Fruit fly (Drosophila melanogaster) whole organism, embryonic: Measurements from ENCODE around the gene CG13074.

ENCODE experiments used
- Abd-B ChIP-seq: fragments of 200-800 bp; sonication (Bioruptor generic); optimal IDR thresholded peaks from 2 replicates; lab custom pipeline; 2018; ENCODE audit warnings: missing biosample characterization, mild to moderate bottlenecking, missing genetic modification characterization, moderate library complexity
- Awh ChIP-seq: fragments of 200-800 bp; sonication (Bioruptor generic); IDR thresholded peaks from 2 replicates; pipeline ENCODE4, ENCODE4 v1.3.6; 2022; ENCODE audit warnings: missing biosample characterization, missing genetic modification characterization
- CG10147 ChIP-seq: fragments of 200-800 bp; sonication (Bioruptor generic); optimal IDR thresholded peaks from 2 replicates; lab custom pipeline; 2019; ENCODE audit warnings: missing biosample characterization, mild to moderate bottlenecking, missing genetic modification characterization, moderate library complexity
- CG10979 ChIP-seq: fragments of 200-800 bp; sonication (Bioruptor generic); optimal IDR thresholded peaks from 2 replicates; lab custom pipeline; 2018; ENCODE audit warnings: missing biosample characterization, mild to moderate bottlenecking, missing genetic modification characterization, moderate library complexity
- CG11456 ChIP-seq: fragments of 200-800 bp; sonication (Bioruptor generic); IDR thresholded peaks from 3 replicates; pipeline ENCODE4 v1.3.6; 2022; ENCODE audit warnings: missing biosample characterization, missing genetic modification characterization
- CG13287 ChIP-seq: fragments of 200-800 bp; sonication (Bioruptor generic); IDR thresholded peaks from 2 replicates; pipeline ENCODE4 v1.3.6; 2022; ENCODE audit warnings: missing biosample characterization, missing genetic modification characterization; ENCODE audit not compliant: partially characterized antibody
- CG14965 ChIP-seq: fragments of 200-800 bp; sonication (Bioruptor generic); optimal IDR thresholded peaks from 2 replicates; lab custom pipeline; 2016; ENCODE audit warnings: missing biosample characterization, missing genetic modification characterization, borderline replicate concordance
- CG16813 ChIP-seq: fragments of 200-800 bp; sonication (Bioruptor generic); IDR thresholded peaks from 3 replicates; pipeline ENCODE4 v1.3.6; 2022; ENCODE audit warnings: missing biosample characterization, missing genetic modification characterization; ENCODE audit not compliant: partially characterized antibody
- CG17385 ChIP-seq: fragments of 200-800 bp; sonication (Bioruptor generic); optimal IDR thresholded peaks from 3 replicates; lab custom pipeline; 2018; ENCODE audit warnings: missing biosample characterization, mild to moderate bottlenecking, missing genetic modification characterization
- CG17802 ChIP-seq: fragments of 200-800 bp; sonication (Bioruptor generic); optimal IDR thresholded peaks from 2 replicates; lab custom pipeline; 2018; ENCODE audit warnings: missing biosample characterization, mild to moderate bottlenecking, missing genetic modification characterization, moderate library complexity
- CG18599 ChIP-seq: fragments of 200-800 bp; sonication (Bioruptor generic); optimal IDR thresholded peaks from 3 replicates; lab custom pipeline; 2017; ENCODE audit warnings: missing biosample characterization, missing genetic modification characterization, mild to moderate bottlenecking, moderate library complexity, missing genetic modification reagents
- CG31388 ChIP-seq: fragments of 200-800 bp; sonication (Bioruptor generic); optimal IDR thresholded peaks from 2 replicates; lab custom pipeline; 2016; ENCODE audit warnings: missing biosample characterization, missing genetic modification characterization
- CG31441 ChIP-seq: fragments of 200-800 bp; sonication (Bioruptor generic); IDR thresholded peaks from 2 replicates; pipeline ENCODE4 v1.3.6; 2022; ENCODE audit warnings: missing biosample characterization, missing genetic modification characterization
- CG34224 ChIP-seq: fragments of 200-800 bp; sonication (Bioruptor generic); IDR thresholded peaks from 3 replicates; pipeline ENCODE4 v1.3.6; 2022; ENCODE audit warnings: missing biosample characterization, missing genetic modification characterization; ENCODE audit not compliant: partially characterized antibody
- CG42726 ChIP-seq: fragments of 200-800 bp; sonication (Bioruptor generic); IDR thresholded peaks from 2 replicates; pipeline ENCODE4 v1.3.6; 2022; ENCODE audit warnings: missing biosample characterization, missing genetic modification characterization; ENCODE audit not compliant: partially characterized antibody
- CG6791 ChIP-seq: fragments of 200-800 bp; sonication (Bioruptor generic); IDR thresholded peaks from 3 replicates; pipeline ENCODE4 v1.3.6; 2022; ENCODE audit warnings: missing biosample characterization, missing genetic modification characterization; ENCODE audit not compliant: partially characterized antibody
- CG7745 ChIP-seq: fragments of 200-800 bp; sonication (Bioruptor generic); optimal IDR thresholded peaks from 2 replicates; lab custom pipeline; 2018; ENCODE audit warnings: missing biosample characterization, mild to moderate bottlenecking, missing genetic modification characterization, moderate library complexity
- CG8388 ChIP-seq: fragments of 200-800 bp; sonication (Bioruptor generic); optimal IDR thresholded peaks from 2 replicates; lab custom pipeline; 2019; ENCODE audit warnings: missing biosample characterization, mild to moderate bottlenecking, missing genetic modification characterization, moderate library complexity
- CG8765 ChIP-seq: fragments of 200-800 bp; sonication (Bioruptor generic); IDR thresholded peaks from 2 replicates; pipeline ENCODE4 v1.3.6; 2022; ENCODE audit warnings: missing biosample characterization, missing genetic modification characterization
- CG8924 ChIP-seq: fragments of 200-800 bp; optimal IDR thresholded peaks from 3 replicates; lab custom pipeline; 2019; ENCODE audit warnings: missing biosample characterization, mild to moderate bottlenecking, missing genetic modification characterization, moderate library complexity
- CG9437 ChIP-seq: fragments of 200-800 bp; sonication (Bioruptor generic); optimal IDR thresholded peaks from 2 replicates; lab custom pipeline; 2018; ENCODE audit warnings: missing biosample characterization, mild to moderate bottlenecking, missing genetic modification characterization
- Dip2 ChIP-seq: fragments of 200-800 bp; sonication (Bioruptor generic); IDR thresholded peaks from 2 replicates; pipeline ENCODE4 v1.3.6; 2022; ENCODE audit warnings: missing biosample characterization, missing genetic modification characterization
- Dll ChIP-seq: fragments of 200-800 bp; sonication (Bioruptor generic); IDR thresholded peaks from 4 replicates; pipeline ENCODE4 v1.3.6; 2022; ENCODE audit warnings: missing biosample characterization, missing genetic modification characterization; ENCODE audit not compliant: partially characterized antibody
- E2f2 ChIP-seq: fragments of 200-800 bp; sonication (Bioruptor generic); IDR thresholded peaks from 2 replicates; pipeline ENCODE4 v1.3.6; 2022; ENCODE audit warnings: missing biosample characterization, missing genetic modification characterization
- MBD-R2 ChIP-seq: fragments of 200-800 bp; sonication (Bioruptor generic); IDR thresholded peaks from 2 replicates; pipeline ENCODE4 v1.3.6; 2022; ENCODE audit warnings: missing biosample characterization, missing genetic modification characterization
- MESR4 ChIP-seq: fragments of 200-800 bp; sonication (Bioruptor generic); optimal IDR thresholded peaks from 2 replicates; lab custom pipeline; 2018; ENCODE audit warnings: missing biosample characterization, mild to moderate bottlenecking, missing genetic modification characterization, moderate library complexity
- Mrtf ChIP-seq: fragments of 200-800 bp; sonication (Bioruptor generic); IDR thresholded peaks from 3 replicates; pipeline ENCODE4 v1.3.6; 2022; ENCODE audit warnings: missing biosample characterization, missing genetic modification characterization
- Nf-YB ChIP-seq: fragments of 200-800 bp; sonication (Bioruptor generic); optimal IDR thresholded peaks from 3 replicates; lab custom pipeline; 2019; ENCODE audit warnings: missing biosample characterization, mild to moderate bottlenecking, missing genetic modification characterization, moderate library complexity
- Poxn ChIP-seq: fragments of 200-800 bp; sonication (Bioruptor generic); IDR thresholded peaks from 2 replicates; pipeline ENCODE4 v1.3.6; 2022; ENCODE audit warnings: missing biosample characterization, missing genetic modification characterization
- Vsx1 ChIP-seq: fragments of 200-800 bp; sonication (Bioruptor generic); optimal IDR thresholded peaks from 2 replicates; lab custom pipeline; 2017; ENCODE audit warnings: missing biosample characterization, mild to moderate bottlenecking, missing genetic modification characterization, missing genetic modification reagents
- caup ChIP-seq: fragments of 200-800 bp; sonication (Bioruptor generic); optimal IDR thresholded peaks from 3 replicates; lab custom pipeline; 2017; ENCODE audit warnings: missing biosample characterization, mild to moderate bottlenecking, missing genetic modification characterization, moderate library complexity; ENCODE audit not compliant: severe bottlenecking
- da ChIP-seq: fragments of 200-800 bp; sonication (Bioruptor generic); optimal IDR thresholded peaks from 2 replicates; lab custom pipeline; 2016; ENCODE audit warnings: missing biosample characterization, missing genetic modification characterization
- grau ChIP-seq: fragments of 200-800 bp; optimal IDR thresholded peaks from 3 replicates; lab custom pipeline; 2019; ENCODE audit warnings: missing biosample characterization, mild to moderate bottlenecking, missing genetic modification characterization, moderate library complexity
- ind ChIP-seq: fragments of 200-800 bp; sonication (Bioruptor generic); optimal IDR thresholded peaks from 3 replicates; lab custom pipeline; 2016; ENCODE audit warnings: missing biosample characterization, missing genetic modification characterization
- klu ChIP-seq: fragments of 200-800 bp; sonication (Bioruptor generic); IDR thresholded peaks from 2 replicates; pipeline ENCODE4 v1.3.6; 2022; ENCODE audit warnings: missing biosample characterization, missing genetic modification characterization
- org-1 ChIP-seq: fragments of 200-800 bp; sonication (Bioruptor generic); optimal IDR thresholded peaks from 2 replicates; lab custom pipeline; 2017; ENCODE audit warnings: missing biosample characterization, missing genetic modification characterization
- otp ChIP-seq: fragments of 200-800 bp; sonication (Bioruptor generic); IDR thresholded peaks from 3 replicates; pipeline ENCODE4, ENCODE4 v1.3.6; 2022; ENCODE audit warnings: missing biosample characterization, missing genetic modification characterization
- pb ChIP-seq: fragments of 200-800 bp; sonication (Bioruptor generic); optimal IDR thresholded peaks from 3 replicates; lab custom pipeline; 2016; ENCODE audit warnings: missing biosample characterization, missing genetic modification characterization
- pros ChIP-seq: fragments of 200-800 bp; sonication (Bioruptor generic); optimal IDR thresholded peaks from 3 replicates; lab custom pipeline; 2019; ENCODE audit warnings: missing biosample characterization, mild to moderate bottlenecking, missing genetic modification characterization, moderate library complexity
- pum ChIP-seq: fragments of 200-800 bp; sonication (Bioruptor generic); optimal IDR thresholded peaks from 2 replicates; lab custom pipeline; 2016; ENCODE audit warnings: missing biosample characterization, missing genetic modification characterization
- pzg ChIP-seq: fragments of 200-800 bp; sonication (Bioruptor generic); optimal IDR thresholded peaks from 3 replicates; lab custom pipeline; 2018; ENCODE audit warnings: missing biosample characterization, mild to moderate bottlenecking, missing genetic modification characterization, moderate library complexity
- sc ChIP-seq, 3 experiments: fragments of >200 bp in 2 of 3; fragments of 200-800 bp in 1 of 3; sonication (Bioruptor generic) in 1 of 3; optimal IDR thresholded peaks; 2 replicates in 2 of 3; 3 replicates in 1 of 3; lab custom pipeline; 2017; ENCODE audit warnings: mild to moderate bottlenecking in 1 of 3, missing biosample characterization in 1 of 3, missing genetic modification characterization in 1 of 3, missing genetic modification reagents in 1 of 3
- sna ChIP-seq: fragments of 200-800 bp; sonication (Bioruptor generic); IDR thresholded peaks from 2 replicates; pipeline ENCODE4 v1.3.6; 2022; ENCODE audit warnings: missing biosample characterization, missing genetic modification characterization; ENCODE audit not compliant: partially characterized antibody
- so ChIP-seq: fragments of 200-800 bp; sonication (Bioruptor generic); IDR thresholded peaks from 3 replicates; pipeline ENCODE4 v1.3.6; 2022; ENCODE audit warnings: missing biosample characterization, missing genetic modification characterization
- sug ChIP-seq: fragments of 200-800 bp; optimal IDR thresholded peaks from 2 replicates; lab custom pipeline; 2019; ENCODE audit warnings: missing biosample characterization, mild to moderate bottlenecking, missing genetic modification characterization, moderate library complexity

Gene CG13074

dm6 chr3L:16100059-16100458 lies 2.8 kb upstream of the CG13074 start, which contains the start of gene IleRS-m (continued):
- no peak for TF ChIP-seq pum (GFP tag; lab: Kevin White, UChicago)
- TF ChIP-seq CG16813 (GFP tag; lab: Robert Waterston, UW) = no peak
- TF ChIP-seq Nf-YB (GFP tag; lab: Kevin White, UChicago) = no peak
- no peak for TF ChIP-seq sna (GFP tag; lab: Robert Waterston, UW)
- TF ChIP-seq CG18599 = no peak
- TF ChIP-seq Poxn (GFP tag; lab: Robert Waterston, UW) = no peak
- TF ChIP-seq CG14965 = no peak
- TF ChIP-seq CG42726 = no peak
- no peak for TF ChIP-seq CG13287
- no peak for TF ChIP-seq otp (GFP tag; lab: Robert Waterston, UW)
- TF ChIP-seq CG9437 (GFP tag; lab: Kevin White, UChicago) = peak; percentile 98
- TF ChIP-seq CG11456 = no peak
- no peak for TF ChIP-seq pros (GFP tag; lab: Kevin White, UChicago)
- no peak for TF ChIP-seq CG31441 (GFP tag; lab: Robert Waterston, UW)
- TF ChIP-seq CG34224 (GFP tag; lab: Robert Waterston, UW) = 0 out of 3 replicates have a peak, but pooled peaks have one; percentile 27
- TF ChIP-seq Awh (GFP tag; lab: Robert Waterston, UW) = no peak
- TF ChIP-seq CG10979 = no peak
- no peak for TF ChIP-seq grau (tag; lab: Kevin White, UChicago)
- peak; percentile 96 for TF ChIP-seq CG17385 (GFP tag; lab: Kevin White, UChicago)
- no peak for TF ChIP-seq CG31388 (GFP tag; lab: Kevin White, UChicago)
- TF ChIP-seq Dll = 0 out of 4 replicates have a peak, but pooled peaks have one; percentile 11
- TF ChIP-seq Vsx1 (GFP tag; lab: Kevin White, UChicago) = no peak
- TF ChIP-seq ind (GFP tag; lab: Kevin White, UChicago) = no peak
- TF ChIP-seq org-1 (GFP tag; lab: Kevin White, UChicago) = no peak
- no peak for TF ChIP-seq CG8388
- TF ChIP-seq sug (tag; lab: Kevin White, UChicago) = no peak
- peak; percentile 76 for TF ChIP-seq MBD-R2 (GFP tag; lab: Robert Waterston, UW)
- TF ChIP-seq pb (GFP tag; lab: Kevin White, UChicago) = no peak
- no peak for TF ChIP-seq da
- peak; percentile 96 for TF ChIP-seq E2f2 (GFP tag; lab: Robert Waterston, UW)
- peak; percentile 39 for TF ChIP-seq pzg (GFP tag; lab: Kevin White, UChicago)
- TF ChIP-seq Mrtf (GFP tag; lab: Robert Waterston, UW) = no peak
- no peak for TF ChIP-seq CG10147 (GFP tag; lab: Kevin White, UChicago)
- TF ChIP-seq caup = no peak
- TF ChIP-seq CG8765 (GFP tag; lab: Robert Waterston, UW) = no peak
- TF ChIP-seq Abd-B (GFP tag; lab: Kevin White, UChicago) = no peak
- TF ChIP-seq CG6791 (GFP tag; lab: Robert Waterston, UW) = no peak
- TF ChIP-seq Dip2 (GFP tag; lab: Robert Waterston, UW) = no peak
- no peak for TF ChIP-seq so
- TF ChIP-seq sc (optimal IDR thresholded peaks at IDR 0.05; lab: Kevin White, UChicago) = no peak
- TF ChIP-seq sc (GFP tag; optimal IDR thresholded peaks at IDR 0.05; lab: Kevin White, UChicago) = no peak
- peak; percentile 99 for TF ChIP-seq CG17802
- TF ChIP-seq MESR4 = peak; percentile 20
- TF ChIP-seq CG8924 (tag; lab: Kevin White, UChicago) = no peak
- no peak for TF ChIP-seq CG7745
- TF ChIP-seq klu = no peak
